Fruit fly (Drosophila melanogaster): ENCODE results near the gene mamo.

DNA sequence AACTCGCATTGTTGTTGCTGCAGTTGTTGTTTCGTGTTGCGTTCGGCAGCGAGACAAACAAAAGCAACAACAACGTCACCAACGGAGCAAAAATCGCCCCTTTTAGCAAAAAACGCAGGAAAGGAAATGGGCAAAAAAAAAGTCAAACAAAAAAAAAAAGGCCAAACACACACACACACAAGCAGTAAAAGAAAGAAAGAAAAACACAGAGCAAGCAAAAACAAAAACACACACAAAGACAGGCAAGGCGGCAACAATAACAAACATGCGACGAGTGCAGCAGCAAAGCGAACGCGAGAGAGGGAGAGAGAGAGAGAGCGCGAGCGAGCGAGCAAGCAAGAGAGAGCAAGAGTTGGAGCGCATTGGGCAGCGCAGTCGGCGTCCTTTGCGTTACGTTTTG is 47.7 kb upstream of the mamo start:
- TF ChIP-seq NK7.1 (GFP tag; optimal IDR thresholded peaks at IDR 0.05) (no peak), CG2202 (tag; optimal IDR thresholded peaks at IDR 0.05) (no peak), CG6683 (GFP tag; optimal IDR thresholded peaks at IDR 0.05) (no peak), pita (GFP tag; optimal IDR thresholded peaks at IDR 0.05) (no peak), CG17186 (GFP tag; optimal IDR thresholded peaks at IDR 0.05) (no peak), dm (GFP tag; optimal IDR thresholded peaks at IDR 0.05) (no peak), TFAM (GFP tag; optimal IDR thresholded peaks at IDR 0.05) (no peak), crp (GFP tag; optimal IDR thresholded peaks at IDR 0.05) (no peak), Stat92E (GFP tag; optimal IDR thresholded peaks at IDR 0.05) (no peak), CG12236 (GFP tag; optimal IDR thresholded peaks at IDR 0.05) (no peak), CG2712 (tag; optimal IDR thresholded peaks at IDR 0.05) (no peak), br (optimal IDR thresholded peaks at IDR 0.05) (no peak), lab (GFP tag; optimal IDR thresholded peaks at IDR 0.05) (no peak), CG12744 (GFP tag; optimal IDR thresholded peaks at IDR 0.05) (no peak)

Data from whole organism, embryonic.